Fruit fly (Drosophila melanogaster) whole organism, adult: ENCODE results near the gene Gr64e.
A peak's percentile ranks its signal among the peaks of the same experiment; 100 is the strongest.

Experiments used
- CG11617 ChIP-seq: fragments of 200-800 bp; sonication (Bioruptor generic); optimal IDR thresholded peaks from 2 replicates; lab custom pipeline; 2017; ENCODE audit warnings: mild to moderate bottlenecking, missing biosample characterization, missing genetic modification reagents, missing genetic modification characterization
- CG12768 ChIP-seq: fragments of 200-800 bp; sonication (Bioruptor generic); optimal IDR thresholded peaks from 2 replicates; lab custom pipeline; 2017; ENCODE audit warnings: missing biosample characterization, missing genetic modification characterization, mild to moderate bottlenecking, moderate library complexity, missing genetic modification reagents
- CG14711 ChIP-seq: fragments of 200-800 bp; sonication (Bioruptor generic); optimal IDR thresholded peaks from 2 replicates; lab custom pipeline; 2018; ENCODE audit warnings: missing biosample characterization, mild to moderate bottlenecking, missing genetic modification characterization, moderate library complexity
- CG1620 ChIP-seq: fragments of 200-800 bp; sonication (Bioruptor generic); optimal IDR thresholded peaks from 2 replicates; lab custom pipeline; 2016; ENCODE audit warnings: missing biosample characterization, missing genetic modification characterization
- CG33017 ChIP-seq: fragments of 200-800 bp; sonication (Bioruptor generic); optimal IDR thresholded peaks from 2 replicates; lab custom pipeline; 2018; ENCODE audit warnings: missing biosample characterization, mild to moderate bottlenecking, missing genetic modification characterization, moderate library complexity
- CG5204 ChIP-seq: fragments of 200-800 bp; sonication (Bioruptor generic); optimal IDR thresholded peaks from 2 replicates; lab custom pipeline; 2016; ENCODE audit warnings: missing biosample characterization, missing genetic modification characterization
- CG7045 ChIP-seq: fragments of 200-800 bp; sonication (Bioruptor generic); optimal IDR thresholded peaks from 2 replicates; lab custom pipeline; 2017; ENCODE audit warnings: missing biosample characterization, mild to moderate bottlenecking, missing genetic modification characterization
- CG7101 ChIP-seq: fragments of 200-800 bp; sonication (Bioruptor generic); optimal IDR thresholded peaks from 2 replicates; lab custom pipeline; 2018; ENCODE audit warnings: missing biosample characterization, mild to moderate bottlenecking, missing genetic modification characterization, moderate library complexity
- Clk ChIP-seq: fragments of 200-800 bp; sonication (Bioruptor generic); optimal IDR thresholded peaks from 2 replicates; lab custom pipeline; 2017; ENCODE audit warnings: missing biosample characterization, missing genetic modification characterization
- Crg-1 ChIP-seq: fragments of 200-800 bp; sonication (Bioruptor generic); optimal IDR thresholded peaks from 2 replicates; lab custom pipeline; 2016; ENCODE audit warnings: missing biosample characterization, missing genetic modification characterization
- Hr96 ChIP-seq: fragments of 200-800 bp; sonication (Bioruptor generic); optimal IDR thresholded peaks from 2 replicates; lab custom pipeline; 2016; ENCODE audit warnings: missing biosample characterization, missing genetic modification characterization
- Mnt ChIP-seq: fragments of 200-800 bp; sonication (Bioruptor generic); optimal IDR thresholded peaks from 2 replicates; lab custom pipeline; 2016; ENCODE audit warnings: missing biosample characterization, mild to moderate bottlenecking, missing genetic modification characterization
- bab1 ChIP-seq: fragments of 200-800 bp; sonication (Bioruptor generic); optimal IDR thresholded peaks from 3 replicates; lab custom pipeline; 2019; ENCODE audit warnings: missing biosample characterization, mild to moderate bottlenecking, missing genetic modification characterization, moderate library complexity
- cic ChIP-seq: fragments of 200-800 bp; sonication (Bioruptor generic); optimal IDR thresholded peaks from 2 replicates; lab custom pipeline; 2017; ENCODE audit warnings: missing biosample characterization, mild to moderate bottlenecking, missing genetic modification characterization, moderate library complexity
- cnc ChIP-seq, 2 experiments: fragments of >200 bp; optimal IDR thresholded peaks; 2 replicates each; lab custom pipeline; 2017
- kay ChIP-seq: fragments of 200-800 bp; sonication (Bioruptor generic); peaks from one replicate; lab custom pipeline; 2016; ENCODE audit warnings: missing biosample characterization, missing genetic modification characterization, borderline replicate concordance
- ovo ChIP-seq: fragments of 200-800 bp; sonication (Bioruptor generic); optimal IDR thresholded peaks from 2 replicates; lab custom pipeline; 2016; ENCODE audit warnings: missing biosample characterization, missing genetic modification characterization
- pad ChIP-seq: fragments of 200-800 bp; sonication (Bioruptor generic); optimal IDR thresholded peaks from 3 replicates; lab custom pipeline; 2017; ENCODE audit warnings: missing biosample characterization, missing genetic modification characterization, mild to moderate bottlenecking, moderate library complexity, missing genetic modification reagents
- tj ChIP-seq: fragments of 200-800 bp; sonication (Bioruptor generic); optimal IDR thresholded peaks from 3 replicates; lab custom pipeline; 2017; ENCODE audit warnings: missing biosample characterization, mild to moderate bottlenecking, missing genetic modification characterization, moderate library complexity
- toe ChIP-seq: fragments of 200-800 bp; sonication (Bioruptor generic); optimal IDR thresholded peaks from 2 replicates; lab custom pipeline; 2016; ENCODE audit warnings: missing biosample characterization, missing genetic modification characterization

Gr64e gene

DNA sequence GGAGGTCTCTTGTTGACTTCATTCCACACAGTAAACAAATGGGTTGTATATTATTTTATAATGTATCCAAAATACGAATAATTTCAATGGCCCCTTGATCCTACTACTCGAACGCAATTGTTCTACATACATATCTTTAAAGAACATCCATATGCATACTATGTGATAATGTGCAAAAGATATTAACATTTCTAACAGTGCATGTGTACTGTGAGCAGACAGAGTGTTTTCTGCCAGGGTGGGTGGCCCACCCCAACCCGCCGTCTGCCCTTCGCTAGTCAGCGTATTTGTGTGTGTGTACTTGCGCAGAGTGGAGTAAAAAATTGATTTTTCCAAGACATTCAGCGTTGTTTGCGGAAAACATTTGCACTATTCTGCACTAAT is 39.0 kb downstream of the Gr64e start:
- TF ChIP-seq Crg-1 (GFP tag; lab: Kevin White, UChicago) (peak; percentile 1), CG33017 (tag; lab: Kevin White, UChicago) (peak; percentile 22), bab1 (no peak), CG12768 (peak; percentile 43), CG5204 (GFP tag; lab: Kevin White, UChicago) (peak; percentile 82), Hr96 (GFP tag; lab: Kevin White, UChicago) (no peak), CG7045 (GFP tag; lab: Kevin White, UChicago) (peak; percentile 66), toe (GFP tag; lab: Kevin White, UChicago) (peak; percentile 72), CG7101 (tag; lab: Kevin White, UChicago) (peak; percentile 52), CG14711 (tag; lab: Kevin White, UChicago) (peak; percentile 72), pad (GFP tag; lab: Kevin White, UChicago) (no peak), CG1620 (peak; percentile 9), Mnt (GFP tag; lab: Kevin White, UChicago) (no peak), CG11617 (GFP tag; lab: Kevin White, UChicago) (peak; percentile 10), cnc (optimal IDR thresholded peaks at IDR 0.05; lab: Kevin White, UChicago) (no peak), kay (no peak), Clk (GFP tag; lab: Kevin White, UChicago) (peak; percentile 41), tj (GFP tag; lab: Kevin White, UChicago) (no peak), ovo (GFP tag; lab: Kevin White, UChicago) (no peak), cic (GFP tag; lab: Kevin White, UChicago) (no peak)

DNA sequence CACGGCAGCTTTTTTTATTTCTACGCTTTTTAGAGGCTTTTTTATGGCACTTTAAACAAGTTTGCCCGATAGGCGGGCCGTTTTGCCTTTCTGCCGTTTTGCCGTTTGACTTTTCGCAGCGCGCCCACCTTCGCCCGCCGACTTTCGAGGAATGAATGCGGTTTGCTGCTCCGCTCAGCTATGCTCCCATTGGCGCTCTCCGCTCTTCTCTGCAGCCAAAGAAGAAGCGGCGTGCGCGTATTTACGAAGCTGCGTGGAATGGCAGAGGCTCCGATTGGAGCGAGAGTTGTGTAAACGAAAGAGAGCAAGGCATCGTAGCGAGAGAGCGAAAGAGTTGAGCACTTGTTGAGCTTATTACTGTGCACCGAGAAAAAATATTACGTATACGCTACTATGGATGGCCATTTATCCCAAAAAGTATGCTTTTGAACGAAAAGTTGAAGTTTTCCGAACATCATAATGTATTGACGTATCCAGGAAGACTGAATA is 39.7 kb downstream of the Gr64e start, which contains the start of gene wit:
Gene wit (minus strand): TSS at position 157 of the 489 bp plus-strand sequence.
- peak; percentile 31 for TF ChIP-seq Hr96 (GFP tag; lab: Kevin White, UChicago)
- peak; percentile 73 for TF ChIP-seq tj (GFP tag; lab: Kevin White, UChicago)
- TF ChIP-seq cnc (optimal IDR thresholded peaks at IDR 0.05; lab: Kevin White, UChicago): no peak
- no peak for TF ChIP-seq Crg-1 (GFP tag; lab: Kevin White, UChicago)
- TF ChIP-seq bab1: peak; percentile 32
- no peak for TF ChIP-seq CG5204 (GFP tag; lab: Kevin White, UChicago)
- TF ChIP-seq pad (GFP tag; lab: Kevin White, UChicago): no peak
- peak; percentile 42 for TF ChIP-seq CG7101 (tag; lab: Kevin White, UChicago)
- peak; percentile 14 for TF ChIP-seq CG14711 (tag; lab: Kevin White, UChicago)
- peak; percentile 34 for TF ChIP-seq cic (GFP tag; lab: Kevin White, UChicago)
- peak; percentile 75 for TF ChIP-seq CG33017 (tag; lab: Kevin White, UChicago)
- TF ChIP-seq Mnt (GFP tag; lab: Kevin White, UChicago): peak; percentile 83
- no peak for TF ChIP-seq CG11617 (GFP tag; lab: Kevin White, UChicago)
- TF ChIP-seq Clk (GFP tag; lab: Kevin White, UChicago): peak; percentile 48
- TF ChIP-seq CG7045 (GFP tag; lab: Kevin White, UChicago): peak; percentile 9
- peak; percentile 15 for TF ChIP-seq ovo (GFP tag; lab: Kevin White, UChicago)
- no peak for TF ChIP-seq toe (GFP tag; lab: Kevin White, UChicago)
- TF ChIP-seq CG12768: peak; percentile 58
- TF ChIP-seq CG1620: no peak
- no peak for TF ChIP-seq kay

DNA sequence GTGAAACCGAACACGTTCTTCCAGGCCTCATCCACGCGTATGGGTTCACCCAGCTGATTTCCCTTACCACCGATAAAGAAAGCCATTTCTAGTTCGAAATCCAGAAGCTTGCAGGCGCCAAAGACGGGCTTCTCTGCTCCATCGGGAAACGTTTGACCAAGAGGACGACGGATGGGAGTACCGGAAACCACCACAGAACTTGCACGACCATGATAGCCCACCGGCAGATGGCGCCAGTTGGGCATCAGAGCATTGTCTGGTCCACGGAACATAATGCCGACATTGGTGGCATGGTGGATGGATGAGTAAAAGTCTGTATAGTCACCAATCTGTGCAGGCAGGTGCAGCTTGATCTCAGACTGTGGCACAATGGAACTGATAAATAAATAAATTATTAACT is 40.8 kb downstream of the Gr64e start:
- no peak for TF ChIP-seq cic (GFP tag; lab: Kevin White, UChicago)
- no peak for TF ChIP-seq toe (GFP tag; lab: Kevin White, UChicago)
- TF ChIP-seq ovo (GFP tag; lab: Kevin White, UChicago): no peak
- TF ChIP-seq tj (GFP tag; lab: Kevin White, UChicago): no peak
- TF ChIP-seq CG1620: no peak
- TF ChIP-seq CG14711 (tag; lab: Kevin White, UChicago): no peak
- TF ChIP-seq CG12768: no peak
- TF ChIP-seq kay: no peak
- TF ChIP-seq Mnt (GFP tag; lab: Kevin White, UChicago): no peak
- no peak for TF ChIP-seq pad (GFP tag; lab: Kevin White, UChicago)
- TF ChIP-seq bab1: no peak
- TF ChIP-seq Hr96 (GFP tag; lab: Kevin White, UChicago): no peak
- no peak for TF ChIP-seq Clk (GFP tag; lab: Kevin White, UChicago)
- no peak for TF ChIP-seq CG7045 (GFP tag; lab: Kevin White, UChicago)
- TF ChIP-seq CG5204 (GFP tag; lab: Kevin White, UChicago): no peak

DNA sequence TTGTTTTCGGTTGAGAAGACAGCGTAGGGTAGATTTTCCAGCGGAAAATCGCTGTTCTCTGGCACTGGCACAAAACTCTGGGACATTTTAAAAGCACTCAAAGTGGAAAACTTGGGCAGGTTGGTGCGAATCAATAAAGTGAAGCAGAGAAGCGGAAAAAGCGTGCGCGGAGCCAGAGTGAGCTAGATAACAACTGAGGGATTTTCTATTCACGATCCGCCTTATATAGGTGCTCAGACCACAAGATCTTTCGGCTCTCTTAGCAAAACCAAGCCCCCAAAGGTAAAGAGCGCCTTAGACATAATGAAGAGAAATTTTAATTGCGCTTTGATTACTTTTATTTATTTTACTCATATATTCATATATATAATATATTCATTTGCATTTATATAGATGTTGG is 41.8 kb downstream of the Gr64e start, which contains the start of gene Faa:
Gene Faa (minus strand): TSS at position 200 of the 400 bp plus-strand sequence.
- TF ChIP-seq Crg-1 (GFP tag; lab: Kevin White, UChicago) (no peak), pad (GFP tag; lab: Kevin White, UChicago) (no peak), CG1620 (no peak), CG7101 (tag; lab: Kevin White, UChicago) (no peak), CG5204 (GFP tag; lab: Kevin White, UChicago) (no peak), kay (no peak), CG7045 (GFP tag; lab: Kevin White, UChicago) (no peak), tj (GFP tag; lab: Kevin White, UChicago) (no peak), bab1 (no peak), ovo (GFP tag; lab: Kevin White, UChicago) (no peak)

DNA sequence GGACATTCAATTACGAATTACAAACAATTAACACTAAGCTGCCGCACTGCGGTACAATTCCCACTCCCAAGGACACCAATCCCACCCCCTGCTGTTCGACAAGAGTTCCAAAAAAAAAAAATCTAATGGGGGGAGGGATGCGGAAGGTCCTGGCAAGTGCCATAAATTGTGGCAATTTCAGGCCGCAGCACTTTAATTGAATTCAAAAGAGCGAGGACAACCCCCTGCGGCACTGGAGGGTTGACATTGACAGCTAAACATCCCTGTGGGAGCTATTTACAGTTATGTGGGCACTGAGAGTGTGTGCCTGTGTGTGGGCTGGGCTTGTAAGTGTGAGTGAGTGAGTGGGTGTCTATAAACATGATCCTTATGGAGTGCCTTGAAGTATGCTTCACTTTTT is 45.0 kb downstream of the Gr64e start:
- TF ChIP-seq Crg-1 (GFP tag; lab: Kevin White, UChicago): no peak
- no peak for TF ChIP-seq cnc (optimal IDR thresholded peaks at IDR 0.05; lab: Kevin White, UChicago)
- no peak for TF ChIP-seq CG7045 (GFP tag; lab: Kevin White, UChicago)
- no peak for TF ChIP-seq Clk (GFP tag; lab: Kevin White, UChicago)

DNA sequence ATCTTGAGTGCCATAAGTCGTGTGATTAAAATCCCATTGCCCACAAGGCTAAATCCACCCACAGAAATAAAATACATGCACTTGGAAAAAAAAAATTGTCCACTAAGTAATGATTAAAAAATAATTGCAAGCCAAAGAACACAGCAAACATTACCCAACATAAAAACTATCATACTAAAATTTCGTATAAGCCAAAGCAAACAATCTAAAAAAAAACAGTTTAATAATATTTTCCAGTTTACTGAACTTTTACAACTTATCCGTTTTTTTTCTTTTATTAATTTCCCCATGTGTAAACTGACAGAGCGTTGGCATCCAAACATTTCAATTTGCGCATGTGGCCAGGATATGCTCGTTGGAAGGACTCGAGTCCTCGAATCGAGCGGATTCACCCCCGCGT is 48.3 kb downstream of the Gr64e start:
- TF ChIP-seq cnc (optimal IDR thresholded peaks at IDR 0.05; lab: Kevin White, UChicago) (no peak), Clk (GFP tag; lab: Kevin White, UChicago) (no peak), Mnt (GFP tag; lab: Kevin White, UChicago) (no peak)
